Fruit fly (Drosophila melanogaster) whole organism, pupa: Measurements from ENCODE around the gene Ada3.

Source experiments
- CG10348 ChIP-seq: fragments of 200-800 bp; sonication (Bioruptor generic); IDR thresholded peaks from 2 replicates; pipeline ENCODE4 v1.3.6; 2022; ENCODE audit warnings: missing biosample characterization, missing genetic modification characterization
- CG13204 ChIP-seq: fragments of 200-800 bp; sonication (Bioruptor generic); optimal IDR thresholded peaks from 2 replicates; lab custom pipeline; 2018; ENCODE audit warnings: missing biosample characterization, mild to moderate bottlenecking, missing genetic modification characterization, moderate library complexity
- CG15710 ChIP-seq: fragments of 200-800 bp; sonication (Bioruptor generic); optimal IDR thresholded peaks from 2 replicates; lab custom pipeline; 2018; ENCODE audit warnings: missing biosample characterization, mild to moderate bottlenecking, missing genetic modification characterization, moderate library complexity
- CG32121 ChIP-seq: fragments of 200-800 bp; sonication (Bioruptor generic); IDR thresholded peaks from 2 replicates; pipeline ENCODE4 v1.3.6; 2022; ENCODE audit warnings: missing biosample characterization, missing genetic modification characterization
- CG34367 ChIP-seq: fragments of 200-800 bp; sonication (Bioruptor generic); optimal IDR thresholded peaks from 2 replicates; lab custom pipeline; 2018; ENCODE audit warnings: missing biosample characterization, mild to moderate bottlenecking, missing genetic modification characterization
- CG4496 ChIP-seq: fragments of 200-800 bp; sonication (Bioruptor generic); IDR thresholded peaks from 3 replicates; pipeline ENCODE4 v1.3.6; 2022; ENCODE audit warnings: missing biosample characterization, missing genetic modification characterization
- CG8159 ChIP-seq: fragments of 200-800 bp; sonication (Bioruptor generic); optimal IDR thresholded peaks from 3 replicates; lab custom pipeline; 2018; ENCODE audit warnings: missing biosample characterization, mild to moderate bottlenecking, missing genetic modification characterization, moderate library complexity
- CG9948 ChIP-seq: fragments of 200-800 bp; sonication (Bioruptor generic); optimal IDR thresholded peaks from 2 replicates; lab custom pipeline; 2018; ENCODE audit warnings: missing biosample characterization, mild to moderate bottlenecking, missing genetic modification characterization, moderate library complexity
- EcR ChIP-seq: fragments of 200-800 bp; sonication (Bioruptor generic); optimal IDR thresholded peaks from 3 replicates; lab custom pipeline; 2019; ENCODE audit warnings: missing biosample characterization, missing genetic modification characterization, mild to moderate bottlenecking, moderate library complexity, missing genetic modification reagents
- Pif1A ChIP-seq: fragments of 200-800 bp; sonication (Bioruptor generic); optimal IDR thresholded peaks from 3 replicates; lab custom pipeline; 2016; ENCODE audit warnings: missing biosample characterization, missing genetic modification characterization
- fd96Ca ChIP-seq: fragments of 200-800 bp; sonication (Bioruptor generic); IDR thresholded peaks from 3 replicates; pipeline ENCODE4 v1.3.6; 2022; ENCODE audit warnings: missing biosample characterization, missing genetic modification characterization
- rn ChIP-seq: fragments of 200-800 bp; sonication (Bioruptor generic); IDR thresholded peaks from 2 replicates; pipeline ENCODE4 v1.3.6; 2022; ENCODE audit warnings: missing biosample characterization, missing genetic modification characterization

DNA sequence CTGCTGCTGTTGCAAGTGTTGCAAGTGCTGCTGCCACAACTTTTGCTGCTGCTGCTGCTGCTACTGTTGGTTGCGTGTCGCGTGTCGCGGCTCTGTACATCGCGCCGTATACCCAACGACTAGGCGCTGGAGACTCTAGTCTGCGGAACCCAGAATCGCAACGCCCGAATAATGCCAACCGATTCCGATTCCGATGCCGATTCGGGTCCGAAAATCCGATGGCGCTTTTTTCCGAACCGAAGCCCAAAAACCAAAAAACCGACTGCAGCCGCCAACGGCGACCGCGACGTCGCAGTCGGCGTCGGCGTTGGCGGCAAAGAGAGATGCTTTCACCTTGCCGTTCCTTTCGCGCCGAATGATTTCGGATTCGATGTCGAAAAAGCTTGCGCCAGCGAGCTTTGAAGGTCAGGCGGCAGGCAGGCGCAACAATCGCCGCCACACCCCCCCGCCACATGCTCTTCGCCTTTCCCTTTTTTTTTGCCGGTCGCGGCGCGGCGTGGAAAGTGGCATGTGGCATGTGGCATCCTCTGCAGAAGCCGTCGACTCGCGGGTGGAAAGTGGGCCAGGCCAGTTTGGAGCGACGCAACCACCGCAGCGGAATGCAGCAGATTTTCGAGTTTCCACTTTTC, 22.3 kb upstream of the Ada3 start, which contains the start of gene Sh:
- no peak for TF ChIP-seq EcR (GFP tag; lab: Kevin White, UChicago)
- TF ChIP-seq CG13204 (GFP tag; lab: Kevin White, UChicago), result no peak
- no peak for TF ChIP-seq Pif1A
- no peak for TF ChIP-seq CG34367 (tag; lab: Kevin White, UChicago)
- no peak for TF ChIP-seq CG32121 (GFP tag; lab: Robert Waterston, UW)
- no peak for TF ChIP-seq CG15710 (tag; lab: Kevin White, UChicago)
- TF ChIP-seq CG9948 (tag; lab: Kevin White, UChicago), result no peak
- TF ChIP-seq CG4496 (GFP tag; lab: Robert Waterston, UW), result 0 out of 3 replicates have a peak, but pooled peaks have one; percentile 14
- TF ChIP-seq CG8159 (tag; lab: Kevin White, UChicago), result no peak
- no peak for TF ChIP-seq CG10348
- TF ChIP-seq fd96Ca (GFP tag; lab: Robert Waterston, UW), result no peak
- TF ChIP-seq rn (GFP tag; lab: Robert Waterston, UW), result no peak
